Fruit fly (Drosophila melanogaster): ENCODE measurements around the gene emb.

emb gene

DNA sequence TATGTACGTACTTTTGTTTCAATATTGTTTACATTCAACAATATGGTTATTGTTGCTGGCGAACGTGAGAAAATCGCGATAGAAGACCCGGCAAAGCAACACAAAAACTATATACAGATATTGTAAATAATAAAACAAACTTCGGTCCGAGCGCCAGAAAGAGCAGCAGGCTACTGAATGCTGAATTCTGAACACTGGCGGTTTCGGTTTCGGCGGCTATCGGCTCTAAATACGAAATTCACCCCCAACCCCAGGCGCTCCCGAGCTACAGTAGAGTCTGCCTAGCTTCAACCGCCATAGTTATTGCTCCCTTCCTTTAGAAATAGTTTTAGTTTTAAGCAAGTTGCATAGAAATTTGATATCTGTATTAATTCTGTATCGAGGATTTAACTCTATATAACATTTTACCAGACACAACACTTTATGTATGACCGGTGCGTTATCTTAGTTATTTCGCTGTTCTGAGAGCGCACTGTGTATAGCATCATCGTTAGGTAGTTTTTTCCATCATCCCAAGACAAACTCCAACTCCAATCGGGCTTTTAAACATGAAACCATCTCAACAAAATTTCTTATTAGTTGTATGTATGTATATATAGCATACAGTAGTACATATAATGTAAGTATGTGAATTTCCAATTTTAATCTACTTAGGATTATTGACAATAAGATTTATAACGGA lies 41.0 kb upstream of the emb start, which contains the start of gene CG7627 (continued):
- TF ChIP-seq org-1 (GFP tag; optimal IDR thresholded peaks at IDR 0.05) (peak; percentile 59), CG10267 (tag; optimal IDR thresholded peaks at IDR 0.05) (peak; percentile 65), Atf3 (GFP tag; optimal IDR thresholded peaks at IDR 0.05) (peak; percentile 44), Nf-YB (GFP tag; optimal IDR thresholded peaks at IDR 0.05) (peak; percentile 26), chinmo (GFP tag; IDR thresholded peaks at IDR 0.05; ENCODE audit: partially characterized antibody) (peak; percentile 74; the same call in 2 of the 4 replicates), CG3847 (GFP tag; IDR thresholded peaks at IDR 0.05) (peak; percentile 74), bab2 (GFP tag; optimal IDR thresholded peaks at IDR 0.05) (peak; percentile 74), CG7745 (tag; optimal IDR thresholded peaks at IDR 0.05) (no peak), Six4 (GFP tag; optimal IDR thresholded peaks at IDR 0.05) (peak; percentile 59), danr (GFP tag; IDR thresholded peaks at IDR 0.05) (0 out of 2 replicates have a peak, but pooled peaks have one; percentile 40), insv (GFP tag; optimal IDR thresholded peaks at IDR 0.05) (peak in 1 of 2 experiments; percentile 82), CG7987 (GFP tag; optimal IDR thresholded peaks at IDR 0.05) (peak; percentile 38), CG31388 (GFP tag; optimal IDR thresholded peaks at IDR 0.05) (no peak), ranshi (GFP tag; IDR thresholded peaks at IDR 0.05) (peak; percentile 81), MTF-1 (GFP tag; optimal IDR thresholded peaks at IDR 0.05; ENCODE audit: borderline replicate concordance) (peak; percentile 29), Xrp1 (GFP tag; IDR thresholded peaks at IDR 0.05) (peak; percentile 83), CG8944 (GFP tag; optimal IDR thresholded peaks at IDR 0.05) (peak; percentile 75), HLH54F (GFP tag; optimal IDR thresholded peaks at IDR 0.05) (peak; percentile 72), CG16779 (GFP tag; IDR thresholded peaks at IDR 0.05) (0 out of 2 replicates have a peak, but pooled peaks have one; percentile 34), CG8290 (GFP tag; optimal IDR thresholded peaks at IDR 0.05) (peak; percentile 22), CG8290 (tag; optimal IDR thresholded peaks at IDR 0.05) (peak in 1 of 2 experiments; percentile 71), scrt (GFP tag; optimal IDR thresholded peaks at IDR 0.05) (peak; percentile 51), wek (GFP tag; optimal IDR thresholded peaks at IDR 0.05) (peak; percentile 30), hkb (optimal IDR thresholded peaks at IDR 0.05) (no peak), hkb (GFP tag; IDR thresholded peaks at IDR 0.05) (peak; percentile 84), CG6765 (GFP tag; optimal IDR thresholded peaks at IDR 0.05) (peak; percentile 67), tgo (GFP tag; IDR thresholded peaks at IDR 0.05) (peak; percentile 74), HLH4C (GFP tag; IDR thresholded peaks at IDR 0.05; ENCODE audit: partially characterized antibody) (no peak), vvl (GFP tag; IDR thresholded peaks at IDR 0.05) (peak; percentile 83), CG4328 (GFP tag; optimal IDR thresholded peaks at IDR 0.05) (peak; percentile 57), crc (GFP tag; optimal IDR thresholded peaks at IDR 0.05) (peak; percentile 68), CHES-1-like (GFP tag; optimal IDR thresholded peaks at IDR 0.05) (peak; percentile 84), CG8089 (GFP tag; optimal IDR thresholded peaks at IDR 0.05) (peak; percentile 62), dimm (GFP tag; IDR thresholded peaks at IDR 0.05) (peak; percentile 70; the same call in 1 of the 2 replicates), Antp (GFP tag; optimal IDR thresholded peaks at IDR 0.05) (peak; percentile 70), CG7271 (tag; optimal IDR thresholded peaks at IDR 0.05) (no peak), run (tag; optimal IDR thresholded peaks at IDR 0.05) (peak; percentile 35), CG34422 (GFP tag; IDR thresholded peaks at IDR 0.05) (peak; percentile 79), Jarid2 (GFP tag; optimal IDR thresholded peaks at IDR 0.05) (peak; percentile 65), gcm2 (GFP tag; optimal IDR thresholded peaks at IDR 0.05) (peak; percentile 57), CG10431 (GFP tag; optimal IDR thresholded peaks at IDR 0.05) (no peak), CG8281 (tag; optimal IDR thresholded peaks at IDR 0.05) (peak; percentile 50), pnt (GFP tag; optimal IDR thresholded peaks at IDR 0.05) (peak; percentile 59), CG7928 (GFP tag; optimal IDR thresholded peaks at IDR 0.05) (peak; percentile 49), Taf1 (GFP tag; IDR thresholded peaks at IDR 0.05) (peak; percentile 69), Hey (tag; optimal IDR thresholded peaks at IDR 0.05) (no peak), maf-S (GFP tag; optimal IDR thresholded peaks at IDR 0.05) (peak; percentile 43), aop (GFP tag; IDR thresholded peaks at IDR 0.05) (no peak), CG14014 (GFP tag; IDR thresholded peaks at IDR 0.05) (peak; percentile 71), bbx (GFP tag; IDR thresholded peaks at IDR 0.05; ENCODE audit: partially characterized antibody) (peak; percentile 48; the same call in 1 of the 2 replicates)
